Worm (Caenorhabditis elegans) whole organism, young adult: ENCODE measurements around the gene B0336.13.
A peak's percentile ranks its signal among the peaks of the same experiment; 100 is the strongest.

Experiments used
- B0336.3 ChIP-seq: fragments of 200-800 bp; sonication (Bioruptor generic); IDR thresholded peaks from 2 replicates; pipeline ENCODE4 v1.3.6; 2022; ENCODE audit warnings: missing genetic modification characterization, missing compliant biosample characterization
- F33H1.4 ChIP-seq: fragments of 200-800 bp; sonication (Bioruptor generic); IDR thresholded peaks from 2 replicates; pipeline ENCODE4 v1.3.6; 2022; ENCODE audit warnings: missing genetic modification reagents, missing genetic modification characterization, missing compliant biosample characterization
- F39B2.1 ChIP-seq: fragments of 200-800 bp; sonication (Bioruptor generic); IDR thresholded peaks from 2 replicates; pipeline ENCODE4 v1.3.6; 2022; ENCODE audit warnings: missing genetic modification reagents, missing genetic modification characterization, missing compliant biosample characterization
- F49E8.2 ChIP-seq: sonication (generic microtip); optimal IDR thresholded peaks from 3 replicates; lab custom pipeline; 2017; ENCODE audit warnings: missing genetic modification characterization, mild to moderate bottlenecking, missing compliant biosample characterization, antibody characterized with exemption, moderate library complexity; ENCODE audit not compliant: insufficient read depth
- Y53G8AR.9 ChIP-seq: fragments of 200-800 bp; sonication (Bioruptor generic); conservative IDR thresholded peaks from 2 replicates; pipeline ENCODE4 v1.3.6; 2022; ENCODE audit warnings: missing genetic modification reagents, missing genetic modification characterization, missing compliant biosample characterization
- Y95B8A.8 ChIP-seq: fragments of 200-800 bp; sonication (Bioruptor generic); IDR thresholded peaks from 2 replicates; pipeline ENCODE4 v1.3.6; 2022; ENCODE audit warnings: missing genetic modification reagents, missing genetic modification characterization, missing compliant biosample characterization
- ZK185.1 ChIP-seq: sonication (generic microtip); optimal IDR thresholded peaks from 2 replicates; lab custom pipeline; 2016; ENCODE audit warnings: mild to moderate bottlenecking, missing genetic modification characterization, missing compliant biosample characterization; ENCODE audit not compliant: poor library complexity, severe bottlenecking
- akir-1 ChIP-seq: fragments of 200-800 bp; sonication (Bioruptor generic); optimal IDR thresholded peaks from 2 replicates; lab custom pipeline; 2018; ENCODE audit warnings: mild to moderate bottlenecking, missing genetic modification characterization, moderate library complexity, missing compliant biosample characterization
- ama-1 ChIP-seq, 3 experiments: fragments of 150-350 bp in 1 of 3; sonication (generic microtip) in 2 of 3; optimal IDR thresholded peaks; 2 replicates each; lab custom pipeline; 2014 to 2018; ENCODE audit warnings: missing biosample characterization in 2 of 3, missing genetic modification characterization in 2 of 3, missing genetic modification reagents in 2 of 3
- attf-5 ChIP-seq: fragments of 200-800 bp; sonication (Bioruptor generic); optimal IDR thresholded peaks from 2 replicates; lab custom pipeline; 2018; ENCODE audit warnings: mild to moderate bottlenecking, missing genetic modification characterization, missing compliant biosample characterization
- attf-6 ChIP-seq: fragments of 200-800 bp; sonication (Bioruptor generic); IDR thresholded peaks from 2 replicates; pipeline ENCODE4 v1.3.6; 2022; ENCODE audit warnings: missing genetic modification reagents, missing genetic modification characterization, missing compliant biosample characterization
- ceh-58 ChIP-seq: fragments of 200-800 bp; sonication (Bioruptor generic); IDR thresholded peaks from 2 replicates; pipeline ENCODE4 v1.3.6; 2022; ENCODE audit warnings: missing genetic modification characterization, missing compliant biosample characterization
- chd-7 ChIP-seq: sonication (generic microtip); optimal IDR thresholded peaks from 2 replicates; lab custom pipeline; 2016; ENCODE audit warnings: mild to moderate bottlenecking, missing genetic modification characterization, moderate library complexity, missing compliant biosample characterization
- egl-44 ChIP-seq: fragments of 200-800 bp; sonication (Bioruptor generic); IDR thresholded peaks from 2 replicates; pipeline ENCODE4 v1.3.6; 2022; ENCODE audit warnings: missing genetic modification reagents, missing genetic modification characterization, missing compliant biosample characterization
- egrh-3 ChIP-seq: fragments of 200-800 bp; sonication (Bioruptor generic); IDR thresholded peaks from 2 replicates; pipeline ENCODE4 v1.3.6; 2022; ENCODE audit warnings: missing genetic modification reagents, missing genetic modification characterization, missing compliant biosample characterization
- ekl-4 ChIP-seq: fragments of 200-800 bp; sonication (Bioruptor generic); IDR thresholded peaks from 2 replicates; pipeline ENCODE4 v1.3.6; 2022; ENCODE audit warnings: missing genetic modification reagents, missing genetic modification characterization, missing compliant biosample characterization
- him-1 ChIP-seq: sonication (generic microtip); optimal IDR thresholded peaks from 2 replicates; lab custom pipeline; 2016; ENCODE audit warnings: missing genotype, missing genetic modification reagents, missing genetic modification characterization, missing compliant biosample characterization
- hmg-1.2 ChIP-seq: fragments of 200-800 bp; sonication (Bioruptor generic); IDR thresholded peaks from 2 replicates; pipeline ENCODE4 v1.3.6; 2022; ENCODE audit warnings: missing genetic modification reagents, missing genetic modification characterization, missing compliant biosample characterization
- hrde-1 ChIP-seq: sonication (generic microtip); optimal IDR thresholded peaks from 2 replicates; lab custom pipeline; 2016; ENCODE audit warnings: missing genetic modification characterization, mild to moderate bottlenecking, missing compliant biosample characterization, moderate library complexity, missing genotype, missing genetic modification reagents, borderline replicate concordance
- hsf-1 ChIP-seq: fragments of 200-800 bp; sonication (Bioruptor generic); IDR thresholded peaks from 2 replicates; pipeline ENCODE4 v1.3.6; 2022; ENCODE audit warnings: missing genetic modification reagents, missing genetic modification characterization, missing compliant biosample characterization
- let-607 ChIP-seq, 2 experiments: fragments of 200-800 bp in 1 of 2; sonication (Bioruptor generic) in 1 of 2; sonication (generic microtip) in 1 of 2; optimal IDR thresholded peaks; 2 replicates each; lab custom pipeline; 2016 to 2018; ENCODE audit warnings: mild to moderate bottlenecking in 2 of 2, missing compliant biosample characterization in 2 of 2, missing genetic modification characterization in 2 of 2, moderate library complexity in 2 of 2, missing genotype in 1 of 2
- lin-54 ChIP-seq: fragments of 200-800 bp; sonication (Bioruptor generic); optimal IDR thresholded peaks from 2 replicates; lab custom pipeline; 2018; ENCODE audit warnings: mild to moderate bottlenecking, missing genetic modification characterization, missing compliant biosample characterization
- madf-6 ChIP-seq: fragments of 200-800 bp; sonication (Bioruptor generic); IDR thresholded peaks from 2 replicates; pipeline ENCODE4 v1.3.6; 2022; ENCODE audit warnings: missing genetic modification reagents, missing genetic modification characterization, missing compliant biosample characterization
- pbrm-1 ChIP-seq: fragments of 200-800 bp; sonication (Bioruptor generic); IDR thresholded peaks from 2 replicates; pipeline ENCODE4 v1.3.6; 2022; ENCODE audit warnings: missing genetic modification reagents, missing genetic modification characterization, missing compliant biosample characterization
- rcor-1 ChIP-seq: fragments of 200-800 bp; sonication (Bioruptor generic); IDR thresholded peaks from 2 replicates; pipeline ENCODE4 v1.3.6; 2022; ENCODE audit warnings: missing genetic modification reagents, missing genetic modification characterization, missing compliant biosample characterization
- snpc-1.1 ChIP-seq: sonication (generic microtip); optimal IDR thresholded peaks from 2 replicates; lab custom pipeline; 2017; ENCODE audit warnings: missing genetic modification characterization, mild to moderate bottlenecking, missing compliant biosample characterization, antibody characterized with exemption, moderate library complexity, missing genotype, missing genetic modification reagents; ENCODE audit not compliant: insufficient read depth
- snpc-3.4 ChIP-seq: sonication (generic microtip); optimal IDR thresholded peaks from 2 replicates; lab custom pipeline; 2017; ENCODE audit warnings: missing genetic modification characterization, mild to moderate bottlenecking, missing compliant biosample characterization, antibody characterized with exemption, moderate library complexity, missing genotype, missing genetic modification reagents
- tlf-1 ChIP-seq: fragments of 200-800 bp; sonication (Bioruptor generic); optimal IDR thresholded peaks from 2 replicates; lab custom pipeline; 2018; ENCODE audit warnings: mild to moderate bottlenecking, missing genetic modification characterization, missing compliant biosample characterization
- unc-130 ChIP-seq: sonication (generic microtip); optimal IDR thresholded peaks from 2 replicates; lab custom pipeline; 2016; ENCODE audit warnings: missing genetic modification reagents, missing genetic modification characterization, missing compliant biosample characterization
- xnd-1 ChIP-seq: sonication (generic microtip); optimal IDR thresholded peaks from 2 replicates; lab custom pipeline; 2016; ENCODE audit warnings: missing genotype, missing genetic modification reagents, missing genetic modification characterization, missing compliant biosample characterization
- ztf-25 ChIP-seq: fragments of 200-800 bp; sonication (Bioruptor generic); IDR thresholded peaks from 2 replicates; pipeline ENCODE4 v1.3.6; 2022; ENCODE audit warnings: missing genetic modification reagents, missing genetic modification characterization, missing compliant biosample characterization
- ztf-26 ChIP-seq: sonication (generic microtip); optimal IDR thresholded peaks from 2 replicates; lab custom pipeline; 2017; ENCODE audit warnings: missing genetic modification characterization, missing compliant biosample characterization
- ztf-6 ChIP-seq: fragments of 200-800 bp; sonication (Bioruptor generic); IDR thresholded peaks from 2 replicates; pipeline ENCODE4 v1.3.6; 2022; ENCODE audit warnings: missing genetic modification reagents, missing genetic modification characterization, missing compliant biosample characterization

B0336.13 gene

DNA sequence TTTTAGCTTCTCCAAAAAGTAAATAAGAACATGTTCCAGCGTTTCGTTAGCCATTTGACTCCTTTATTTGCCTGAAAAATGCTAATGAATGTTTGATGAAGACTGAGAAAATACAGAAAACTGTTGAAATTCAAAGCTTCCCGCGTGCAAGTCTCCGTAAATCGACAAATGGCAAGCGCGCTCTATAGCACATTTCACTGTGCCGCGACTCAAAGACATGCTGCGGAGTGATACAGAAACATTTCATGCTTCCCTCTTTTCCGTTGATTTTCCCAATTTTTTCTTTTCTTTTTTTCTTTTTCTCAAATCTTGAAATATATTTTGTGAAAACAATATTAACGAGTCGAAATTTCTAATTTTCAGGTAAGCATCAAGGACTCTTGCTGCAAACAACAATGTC, 14.9 kb upstream of the B0336.13 start, which contains the start of the genes ska-3 and rps-12 (continued):
- peak; percentile 75 to 89 for TF ChIP-seq let-607 (tag; optimal IDR thresholded peaks at IDR 0.05; lab: Kevin White, UChicago)
- TF ChIP-seq ekl-4 (GFP tag; lab: Robert Waterston, UW), result peak; percentile 96
- TF ChIP-seq akir-1 (GFP tag; lab: Kevin White, UChicago), result no peak

DNA sequence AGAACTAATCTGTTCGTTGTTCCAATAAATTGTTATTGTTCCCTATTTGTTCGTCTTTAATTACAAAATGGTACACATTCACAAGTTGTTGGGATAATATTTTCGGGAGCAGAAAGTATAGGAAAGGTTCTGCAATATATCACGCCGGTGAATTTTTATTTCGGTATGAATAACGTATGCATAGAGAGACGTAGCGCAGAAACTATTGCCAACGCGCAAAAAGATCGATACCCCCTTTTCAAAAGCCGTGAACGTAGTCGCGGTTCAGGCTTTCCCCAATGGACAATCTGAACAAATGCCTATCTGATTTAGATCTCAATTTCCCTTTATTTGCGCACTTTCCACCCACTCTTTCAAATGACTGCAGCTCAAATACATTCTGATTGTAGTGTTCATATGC, 13.7 kb upstream of the B0336.13 start, which contains the start of gene pst-2:
pst-2 (plus strand) TSS at position 293 of the 400 bp plus-strand sequence.
- peak; percentile 67; the same call in 1 of the 2 replicates for TF ChIP-seq ceh-58 (GFP tag; lab: Robert Waterston, UW)
- TF ChIP-seq ekl-4 (GFP tag; lab: Robert Waterston, UW), result 0 out of 2 replicates have a peak, but pooled peaks have one; percentile 25
- no peak for TF ChIP-seq ztf-6 (GFP tag; lab: Robert Waterston, UW)
- peak; percentile 49 for TF ChIP-seq lin-54 (GFP tag; lab: Kevin White, UChicago)
- TF ChIP-seq F39B2.1 (GFP tag; lab: Robert Waterston, UW), result no peak
- TF ChIP-seq xnd-1 (tag; lab: Kevin White, UChicago), result peak; percentile 3
- peak; percentile 37; the same call in 1 of the 2 replicates for TF ChIP-seq attf-6 (GFP tag; lab: Robert Waterston, UW)
- no peak for TF ChIP-seq ztf-26 (tag; lab: Kevin White, UChicago)
- TF ChIP-seq rcor-1 (GFP tag; lab: Robert Waterston, UW), result peak; percentile 45; the same call in 1 of the 2 replicates
- 0 out of 2 replicates have a peak, but pooled peaks have one; percentile 13 for TF ChIP-seq egl-44 (GFP tag; lab: Robert Waterston, UW)
- TF ChIP-seq Y53G8AR.9, result peak; percentile 72; the same call in 1 of the 2 replicates
- TF ChIP-seq ztf-25 (GFP tag; lab: Robert Waterston, UW), result peak; percentile 12; the same call in 1 of the 2 replicates
- TF ChIP-seq hmg-1.2 (GFP tag; lab: Robert Waterston, UW), result 0 out of 2 replicates have a peak, but pooled peaks have one; percentile 6
- TF ChIP-seq snpc-3.4 (tag; lab: Kevin White, UChicago), result peak; percentile 70
- TF ChIP-seq egrh-3, result no peak
- TF ChIP-seq snpc-1.1, result peak; percentile 13
- peak; percentile 27 for TF ChIP-seq tlf-1 (GFP tag; lab: Kevin White, UChicago)
- peak; percentile 13 for TF ChIP-seq chd-7 (tag; lab: Kevin White, UChicago)
- peak; percentile 1 for TF ChIP-seq unc-130
- TF ChIP-seq madf-6, result peak; percentile 66; the same call in 1 of the 2 replicates
- peak; percentile 22; the same call in 1 of the 2 replicates for TF ChIP-seq F33H1.4 (GFP tag; lab: Robert Waterston, UW)
- TF ChIP-seq him-1 (tag; lab: Kevin White, UChicago), result peak; percentile 47
- TF ChIP-seq ZK185.1 (tag; lab: Kevin White, UChicago), result no peak
- TF ChIP-seq attf-5, result no peak
- TF ChIP-seq Y95B8A.8 (GFP tag; lab: Robert Waterston, UW), result 0 out of 2 replicates have a peak, but pooled peaks have one; percentile 6
- peak; percentile 14; the same call in 1 of the 2 replicates for TF ChIP-seq B0336.3 (GFP tag; lab: Robert Waterston, UW)
- TF ChIP-seq hrde-1, result peak; percentile 74
- peak; percentile 43; the same call in 1 of the 2 replicates for TF ChIP-seq pbrm-1 (GFP tag; lab: Robert Waterston, UW)
- peak; percentile 90 for TF ChIP-seq F49E8.2
- TF ChIP-seq hsf-1, result peak; percentile 64; the same call in 1 of the 2 replicates
- no peak for TF ChIP-seq ama-1 (optimal IDR thresholded peaks at IDR 0.05; lab: Kevin White, UChicago)
- TF ChIP-seq ama-1 (GFP tag; optimal IDR thresholded peaks at IDR 0.05; lab: Kevin White, UChicago), result peak in 1 of 2 experiments; percentile 37

DNA sequence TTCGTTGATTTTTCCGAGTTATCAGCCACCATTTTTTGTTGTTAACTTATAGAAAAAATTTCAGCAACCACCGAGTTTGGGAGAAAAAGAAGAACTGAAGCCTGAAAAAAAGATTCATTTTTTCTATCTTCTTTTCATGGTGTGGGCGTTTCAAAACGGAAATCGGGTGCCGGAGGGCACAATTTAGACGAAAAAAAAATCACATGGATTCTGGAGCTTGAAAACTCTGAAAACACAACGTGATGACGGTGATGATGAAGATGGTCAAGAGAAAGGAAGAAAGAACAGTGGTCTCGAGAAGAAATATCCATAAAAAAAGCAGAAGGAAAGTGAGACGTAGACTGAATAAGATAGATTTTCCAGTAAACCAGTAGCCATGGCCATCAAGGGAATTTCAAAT, 9.8 kb upstream of the B0336.13 start, which contains the start of gene rcan-1:
rcan-1 (minus strand) TSS at position 101 of the 400 bp plus-strand sequence.
- no peak for TF ChIP-seq madf-6
- TF ChIP-seq ztf-25 (GFP tag; lab: Robert Waterston, UW), result no peak
- TF ChIP-seq, all 124 proteins: peak for 0
